Worm (Caenorhabditis elegans): Measurements from ENCODE around the gene osgn-1.
"Not testable (repeated sequence)": the region's sequence is repeated elsewhere in the genome, so short reads cannot be mapped to it uniquely, and the experiment has no call there.

osgn-1 gene

ce11 chrIV:4207088-4207487 lies at the start of gene osgn-1:
Gene osgn-1, plus strand, starts transcription at chrIV:4207388.
- TF ChIP-seq unc-62 (GFP tag; optimal IDR thresholded peaks at IDR 0.05): no peak

ce11 chrIV:4162121-4162520 lies 45.1 kb upstream of the osgn-1 start, which contains the start of gene scrm-5:
Gene scrm-5, plus strand, starts transcription at chrIV:4162421.
- TF ChIP-seq unc-62 (GFP tag; optimal IDR thresholded peaks at IDR 0.05): no peak

ce11 chrIV:4164392-4164791 lies 42.8 kb upstream of the osgn-1 start, which contains the start of gene scrm-8:
Gene scrm-8, plus strand, starts transcription at chrIV:4164692.
- TF ChIP-seq unc-62 (GFP tag; optimal IDR thresholded peaks at IDR 0.05): no peak

- TF ChIP-seq unc-62 (GFP tag; optimal IDR thresholded peaks at IDR 0.05): no peak
Measured at ce11 chrIV:4167296-4167695, 39.9 kb upstream of the osgn-1 start.

ce11 chrIV:4171531-4172163 lies 35.5 kb upstream of the osgn-1 start, which contains the start of the genes K08D10.13 and rnp-2:
Gene K08D10.13, minus strand, starts transcription at chrIV:4171581.
Gene rnp-2, plus strand, starts transcription at chrIV:4172076.
- TF ChIP-seq unc-62 (GFP tag; optimal IDR thresholded peaks at IDR 0.05): no peak

- TF ChIP-seq unc-62 (GFP tag; optimal IDR thresholded peaks at IDR 0.05): no peak
Measured at ce11 chrIV:4172242-4172641, 34.9 kb upstream of the osgn-1 start.

ce11 chrIV:4173789-4174188 lies 33.4 kb upstream of the osgn-1 start, which contains the start of gene rnp-3:
Gene rnp-3, plus strand, starts transcription at chrIV:4174089.
- TF ChIP-seq unc-62 (GFP tag; optimal IDR thresholded peaks at IDR 0.05): no peak

- no peak for TF ChIP-seq unc-62 (GFP tag; optimal IDR thresholded peaks at IDR 0.05)
Measured at ce11 chrIV:4176088-4176487, 31.1 kb upstream of the osgn-1 start, which contains the start of gene dnj-15. Gene dnj-15, plus strand, starts transcription at chrIV:4176388.

- no peak for TF ChIP-seq unc-62 (GFP tag; optimal IDR thresholded peaks at IDR 0.05)
Measured at ce11 chrIV:4176659-4177058, 30.5 kb upstream of the osgn-1 start.

- no peak for TF ChIP-seq unc-62 (GFP tag; optimal IDR thresholded peaks at IDR 0.05)
Measured at ce11 chrIV:4177560-4177959, 29.6 kb upstream of the osgn-1 start.

ce11 chrIV:4178424-4178823 lies 28.8 kb upstream of the osgn-1 start, which contains the start of gene tsen-34:
Gene tsen-34, plus strand, starts transcription at chrIV:4178457.
- TF ChIP-seq unc-62 (GFP tag; optimal IDR thresholded peaks at IDR 0.05): no peak

- not testable (repeated sequence) for TF ChIP-seq unc-62 (GFP tag; optimal IDR thresholded peaks at IDR 0.05)
Measured at ce11 chrIV:4186099-4186498, 21.1 kb upstream of the osgn-1 start, which contains the start of gene K08D10.11. Gene K08D10.11, minus strand, starts transcription at chrIV:4186199.

- not testable (repeated sequence) for TF ChIP-seq unc-62 (GFP tag; optimal IDR thresholded peaks at IDR 0.05)
Measured at ce11 chrIV:4196729-4197128, 10.5 kb upstream of the osgn-1 start, which contains the start of gene K06B9.6. Gene K06B9.6, minus strand, starts transcription at chrIV:4196829.

- TF ChIP-seq unc-62 (GFP tag; optimal IDR thresholded peaks at IDR 0.05): not testable (repeated sequence)
Measured at ce11 chrIV:4197167-4197566, 10.0 kb upstream of the osgn-1 start, which contains the start of gene cyp-25A6. Gene cyp-25A6, plus strand, starts transcription at chrIV:4197467.

ce11 chrIV:4204275-4204674 lies 2.9 kb upstream of the osgn-1 start, which contains the start of gene pax-2:
Gene pax-2, minus strand, starts transcription at chrIV:4204375.
- TF ChIP-seq unc-62 (GFP tag; optimal IDR thresholded peaks at IDR 0.05): no peak

ce11 chrIV:4209084-4209483 lies 1.9 kb downstream of the osgn-1 start:
- no peak for TF ChIP-seq unc-62 (GFP tag; optimal IDR thresholded peaks at IDR 0.05)

ce11 chrIV:4210868-4211267 lies 3.7 kb downstream of the osgn-1 start:
- TF ChIP-seq unc-62 (GFP tag; optimal IDR thresholded peaks at IDR 0.05): no peak

Measured in whole organism, dauer.